Fruit fly (Drosophila melanogaster) whole organism, embryonic: ENCODE data around the gene mRpL15.

ENCODE experiments used
- CG10565 ChIP-seq: fragments of 200-800 bp; sonication (Bioruptor generic); optimal IDR thresholded peaks from 3 replicates; lab custom pipeline; 2016; ENCODE audit warnings: missing biosample characterization, mild to moderate bottlenecking, missing genetic modification characterization
- CG11456 ChIP-seq: fragments of 200-800 bp; sonication (Bioruptor generic); IDR thresholded peaks from 3 replicates; pipeline ENCODE4 v1.3.6; 2022; ENCODE audit warnings: missing biosample characterization, missing genetic modification characterization
- CG12155 ChIP-seq: fragments of 200-800 bp; sonication (Bioruptor generic); optimal IDR thresholded peaks from 3 replicates; lab custom pipeline; 2016; ENCODE audit warnings: missing biosample characterization, missing genetic modification characterization
- CG12659 ChIP-seq: fragments of 200-800 bp; sonication (Bioruptor generic); optimal IDR thresholded peaks from 3 replicates; lab custom pipeline; 2017; ENCODE audit warnings: mild to moderate bottlenecking, missing biosample characterization, missing genetic modification reagents, missing genetic modification characterization
- CG13894 ChIP-seq: fragments of 200-800 bp; sonication (Bioruptor generic); optimal IDR thresholded peaks from 3 replicates; lab custom pipeline; 2018; ENCODE audit warnings: missing biosample characterization, mild to moderate bottlenecking, missing genetic modification characterization, moderate library complexity
- CG16813 ChIP-seq: fragments of 200-800 bp; sonication (Bioruptor generic); IDR thresholded peaks from 3 replicates; pipeline ENCODE4 v1.3.6; 2022; ENCODE audit warnings: missing biosample characterization, missing genetic modification characterization; ENCODE audit not compliant: partially characterized antibody
- CG16815 ChIP-seq: fragments of 200-800 bp; sonication (Bioruptor generic); optimal IDR thresholded peaks from 3 replicates; lab custom pipeline; 2017; ENCODE audit warnings: missing biosample characterization, mild to moderate bottlenecking, missing genetic modification characterization
- CG1792 ChIP-seq: fragments of 200-800 bp; sonication (Bioruptor generic); optimal IDR thresholded peaks from 2 replicates; lab custom pipeline; 2016; ENCODE audit warnings: missing biosample characterization, missing genetic modification characterization
- CG31388 ChIP-seq: fragments of 200-800 bp; sonication (Bioruptor generic); optimal IDR thresholded peaks from 2 replicates; lab custom pipeline; 2016; ENCODE audit warnings: missing biosample characterization, missing genetic modification characterization
- CG3281 ChIP-seq: fragments of 200-800 bp; sonication (Bioruptor generic); optimal IDR thresholded peaks from 3 replicates; lab custom pipeline; 2017; ENCODE audit warnings: missing biosample characterization, mild to moderate bottlenecking, missing genetic modification characterization
- CG4424 ChIP-seq: fragments of 200-800 bp; sonication (Bioruptor generic); optimal IDR thresholded peaks from 3 replicates; lab custom pipeline; 2016; ENCODE audit warnings: missing biosample characterization, missing genetic modification characterization
- CG5245 ChIP-seq: fragments of 200-800 bp; sonication (Bioruptor generic); optimal IDR thresholded peaks from 3 replicates; lab custom pipeline; 2016; ENCODE audit warnings: missing biosample characterization, missing genetic modification characterization
- CG6791 ChIP-seq: fragments of 200-800 bp; sonication (Bioruptor generic); IDR thresholded peaks from 3 replicates; pipeline ENCODE4 v1.3.6; 2022; ENCODE audit warnings: missing biosample characterization, missing genetic modification characterization; ENCODE audit not compliant: partially characterized antibody
- CG8359 ChIP-seq: fragments of 200-800 bp; sonication (Bioruptor generic); optimal IDR thresholded peaks from 2 replicates; lab custom pipeline; 2017; ENCODE audit warnings: missing biosample characterization, mild to moderate bottlenecking, missing genetic modification characterization, borderline replicate concordance
- CG8765 ChIP-seq: fragments of 200-800 bp; sonication (Bioruptor generic); IDR thresholded peaks from 2 replicates; pipeline ENCODE4 v1.3.6; 2022; ENCODE audit warnings: missing biosample characterization, missing genetic modification characterization
- Dek ChIP-seq: fragments of 200-800 bp; sonication (Bioruptor generic); optimal IDR thresholded peaks from 3 replicates; lab custom pipeline; 2019; ENCODE audit warnings: missing biosample characterization, mild to moderate bottlenecking, missing genetic modification characterization, moderate library complexity
- Fer2 ChIP-seq: fragments of 200-800 bp; sonication (Bioruptor generic); optimal IDR thresholded peaks from 2 replicates; lab custom pipeline; 2018; ENCODE audit warnings: missing biosample characterization, mild to moderate bottlenecking, missing genetic modification characterization, moderate library complexity
- GATAe ChIP-seq: fragments of 200-800 bp; sonication (Bioruptor generic); conservative IDR thresholded peaks from 2 replicates; pipeline ENCODE4 v1.3.6; 2022; ENCODE audit warnings: missing biosample characterization, missing genetic modification characterization
- Gsc ChIP-seq: fragments of 200-800 bp; sonication (Bioruptor generic); IDR thresholded peaks from 2 replicates; pipeline ENCODE4 v1.3.6; 2022; ENCODE audit warnings: missing biosample characterization, missing genetic modification characterization
- Hey ChIP-seq: fragments of 200-800 bp; sonication (Bioruptor generic); optimal IDR thresholded peaks from 3 replicates; lab custom pipeline; 2018; ENCODE audit warnings: missing biosample characterization, mild to moderate bottlenecking, missing genetic modification characterization
- HmgD ChIP-seq: fragments of 200-800 bp; sonication (Bioruptor generic); optimal IDR thresholded peaks from 3 replicates; lab custom pipeline; 2016; ENCODE audit warnings: missing biosample characterization, missing genetic modification characterization
- HmgZ ChIP-seq: fragments of 200-800 bp; sonication (Bioruptor generic); optimal IDR thresholded peaks from 2 replicates; lab custom pipeline; 2018; ENCODE audit warnings: missing biosample characterization, mild to moderate bottlenecking, missing genetic modification characterization
- Kr ChIP-seq: fragments of 200-800 bp; sonication (Bioruptor generic); optimal IDR thresholded peaks from 2 replicates; lab custom pipeline; 2017; ENCODE audit warnings: missing biosample characterization, mild to moderate bottlenecking, missing genetic modification characterization
- Med ChIP-seq: fragments of 200-800 bp; sonication (Bioruptor generic); peaks from one replicate; lab custom pipeline; 2016; ENCODE audit warnings: missing biosample characterization, missing genetic modification characterization, mild to moderate bottlenecking, inconsistent platforms, moderate library complexity
- Optix ChIP-seq: fragments of 200-800 bp; sonication (Bioruptor generic); IDR thresholded peaks from 3 replicates; pipeline ENCODE4 v1.3.6; 2022; ENCODE audit warnings: missing biosample characterization, missing genetic modification characterization
- Ravus ChIP-seq: fragments of 200-800 bp; sonication (Bioruptor generic); IDR thresholded peaks from 2 replicates; pipeline ENCODE4 v1.3.6; 2022; ENCODE audit warnings: missing biosample characterization, missing genetic modification characterization
- Side ChIP-seq: fragments of 200-800 bp; sonication (Bioruptor generic); optimal IDR thresholded peaks from 2 replicates; lab custom pipeline; 2016; ENCODE audit warnings: missing biosample characterization, missing genetic modification characterization
- Xbp1 ChIP-seq: fragments of 200-800 bp; sonication (Bioruptor generic); optimal IDR thresholded peaks from 3 replicates; lab custom pipeline; 2016; ENCODE audit warnings: missing biosample characterization, mild to moderate bottlenecking, missing genetic modification characterization
- chif ChIP-seq, 2 experiments: fragments of 200-800 bp; sonication (Bioruptor generic); optimal IDR thresholded peaks; 3 replicates each; lab custom pipeline; 2016; ENCODE audit warnings: missing biosample characterization in 2 of 2, missing genetic modification characterization in 2 of 2
- chinmo ChIP-seq: fragments of 200-800 bp; sonication (Bioruptor generic); IDR thresholded peaks from 4 replicates; pipeline ENCODE4 v1.3.6; 2022; ENCODE audit warnings: missing biosample characterization, missing genetic modification characterization; ENCODE audit not compliant: partially characterized antibody
- chn ChIP-seq: fragments of 200-800 bp; sonication (Bioruptor generic); optimal IDR thresholded peaks from 2 replicates; lab custom pipeline; 2016; ENCODE audit warnings: missing biosample characterization, missing genetic modification characterization
- cwo ChIP-seq: fragments of 200-800 bp; sonication (Bioruptor generic); optimal IDR thresholded peaks from 3 replicates; lab custom pipeline; 2017; ENCODE audit warnings: missing biosample characterization, missing genetic modification characterization, mild to moderate bottlenecking, moderate library complexity, missing genetic modification reagents
- dm ChIP-seq: fragments of 200-800 bp; sonication (Bioruptor generic); optimal IDR thresholded peaks from 3 replicates; lab custom pipeline; 2016; ENCODE audit warnings: missing biosample characterization, missing genetic modification characterization
- en ChIP-seq: fragments of 200-800 bp; sonication (Bioruptor generic); optimal IDR thresholded peaks from 2 replicates; lab custom pipeline; 2016; ENCODE audit warnings: missing biosample characterization, missing genetic modification characterization
- exex ChIP-seq: fragments of 200-800 bp; sonication (Bioruptor generic); optimal IDR thresholded peaks from 4 replicates; lab custom pipeline; 2018; ENCODE audit warnings: missing biosample characterization, mild to moderate bottlenecking, missing genetic modification characterization, moderate library complexity
- fru ChIP-seq: fragments of >200 bp; optimal IDR thresholded peaks from 2 replicates; lab custom pipeline; 2017
- ftz-f1 ChIP-seq: fragments of 200-800 bp; sonication (Bioruptor generic); optimal IDR thresholded peaks from 2 replicates; lab custom pipeline; 2016; ENCODE audit warnings: missing biosample characterization, missing genetic modification characterization
- gfzf ChIP-seq: fragments of 200-800 bp; sonication (Bioruptor generic); optimal IDR thresholded peaks from 2 replicates; lab custom pipeline; 2016; ENCODE audit warnings: missing biosample characterization, mild to moderate bottlenecking, missing genetic modification characterization, moderate library complexity
- hkb ChIP-seq, 2 experiments: fragments of 200-800 bp in 1 of 2; fragments of >200 bp in 1 of 2; sonication (Bioruptor generic) in 1 of 2; IDR thresholded peaks in 1 of 2; optimal IDR thresholded peaks in 1 of 2; 2 replicates each; pipeline versions ENCODE4 v1.3.6 to Lab custom; 2017 to 2022; ENCODE audit warnings: missing biosample characterization in 1 of 2, missing genetic modification characterization in 1 of 2
- ken ChIP-seq: fragments of 200-800 bp; sonication (Bioruptor generic); IDR thresholded peaks from 3 replicates; pipeline ENCODE4 v1.3.6; 2022; ENCODE audit warnings: missing biosample characterization, missing genetic modification characterization
- lmd ChIP-seq: fragments of 200-800 bp; sonication (Bioruptor generic); IDR thresholded peaks from 2 replicates; pipeline ENCODE4 v1.3.6; 2022; ENCODE audit warnings: missing biosample characterization, missing genetic modification characterization
- org-1 ChIP-seq: fragments of 200-800 bp; sonication (Bioruptor generic); optimal IDR thresholded peaks from 2 replicates; lab custom pipeline; 2017; ENCODE audit warnings: missing biosample characterization, missing genetic modification characterization
- phol ChIP-seq: fragments of 200-800 bp; sonication (Bioruptor generic); optimal IDR thresholded peaks from 3 replicates; lab custom pipeline; 2018; ENCODE audit warnings: missing biosample characterization, mild to moderate bottlenecking, missing genetic modification characterization, moderate library complexity
- pita ChIP-seq: fragments of 200-800 bp; sonication (Bioruptor generic); optimal IDR thresholded peaks from 2 replicates; lab custom pipeline; 2017; ENCODE audit warnings: missing biosample characterization, mild to moderate bottlenecking, missing genetic modification characterization
- pros ChIP-seq: fragments of 200-800 bp; sonication (Bioruptor generic); optimal IDR thresholded peaks from 3 replicates; lab custom pipeline; 2019; ENCODE audit warnings: missing biosample characterization, mild to moderate bottlenecking, missing genetic modification characterization, moderate library complexity
- tll ChIP-seq, 2 experiments: fragments of 200-800 bp in 1 of 2; fragments of >200 bp in 1 of 2; sonication (Bioruptor generic) in 1 of 2; optimal IDR thresholded peaks; 2 replicates each; lab custom pipeline; 2017 to 2019; ENCODE audit warnings: missing biosample characterization in 2 of 2, missing genetic modification characterization in 2 of 2, mild to moderate bottlenecking in 1 of 2, moderate library complexity in 1 of 2
- zfh1 ChIP-seq: fragments of 200-800 bp; sonication (Bioruptor generic); IDR thresholded peaks from 3 replicates; pipeline ENCODE4 v1.3.6; 2022; ENCODE audit warnings: missing biosample characterization, missing genetic modification characterization

The mRpL15 gene

DNA sequence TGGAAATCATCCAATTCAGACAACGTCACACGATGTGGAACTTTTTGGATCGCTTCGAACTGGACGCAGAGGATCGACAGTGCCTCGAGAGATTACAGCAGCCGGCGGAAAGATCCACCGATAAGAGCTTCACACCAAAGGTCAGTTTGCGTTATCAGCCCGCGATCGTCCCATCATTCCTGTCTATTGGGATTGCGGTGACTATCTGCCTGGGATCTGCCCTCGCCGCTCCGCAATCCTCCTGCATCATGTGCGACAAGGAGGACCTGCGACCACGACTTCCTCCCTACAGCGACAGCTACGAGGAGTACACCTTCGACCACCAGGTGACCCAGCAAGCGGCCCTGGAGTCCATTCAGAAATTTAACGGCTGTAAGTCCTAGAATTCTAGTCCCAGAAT lies 10.0 kb upstream of the mRpL15 start:
- 0 out of 3 replicates have a peak, but pooled peaks have one; percentile 13 for TF ChIP-seq ken (GFP tag; lab: Robert Waterston, UW)
- TF ChIP-seq Med (GFP tag; lab: Kevin White, UChicago) = peak; percentile 34
- TF ChIP-seq CG8359 (GFP tag; lab: Kevin White, UChicago) = no peak

DNA sequence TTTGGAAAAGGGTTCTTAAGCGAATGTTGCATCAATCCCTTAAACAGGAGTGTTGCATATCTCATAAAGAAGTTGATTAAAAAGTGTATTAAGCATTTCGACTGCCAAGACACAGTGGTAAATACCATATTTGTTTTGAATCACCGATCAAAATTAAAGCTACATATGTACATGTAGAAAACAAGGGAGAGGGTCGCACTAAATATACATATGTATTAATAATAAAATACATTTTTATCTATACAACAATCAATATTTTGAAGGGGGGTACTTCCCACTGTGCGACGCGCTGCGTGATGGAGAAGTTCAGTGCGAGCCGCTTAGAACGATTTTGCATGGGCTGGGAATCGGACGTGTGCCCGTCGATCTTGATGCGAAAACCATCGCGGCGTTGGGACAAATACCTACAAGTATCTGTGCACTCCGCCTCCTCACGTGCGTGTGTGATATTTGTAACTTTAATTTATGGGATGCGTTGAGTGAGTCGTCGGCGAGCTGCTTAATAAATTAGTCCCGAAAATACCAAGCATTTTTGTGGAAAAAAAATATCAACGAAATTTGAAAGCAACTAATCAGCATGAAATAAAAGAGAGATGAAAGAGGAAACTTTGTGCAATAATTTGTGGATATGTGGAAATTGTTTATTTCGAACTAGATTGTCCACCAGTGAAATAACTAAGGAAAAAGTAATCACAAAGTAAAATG lies 9.0 kb upstream of the mRpL15 start:
- TF ChIP-seq CG11456 (GFP tag; lab: Robert Waterston, UW) = peak; percentile 88
- peak; percentile 83 for TF ChIP-seq phol (tag; lab: Kevin White, UChicago)
- peak; percentile 86 for TF ChIP-seq CG3281
- TF ChIP-seq Fer2 (tag; lab: Kevin White, UChicago) = peak; percentile 60
- no peak for TF ChIP-seq gfzf (GFP tag; lab: Kevin White, UChicago)
- TF ChIP-seq Xbp1 (GFP tag; lab: Kevin White, UChicago) = peak; percentile 79
- no peak for TF ChIP-seq Hey (tag; lab: Kevin White, UChicago)
- no peak for TF ChIP-seq CG16813 (GFP tag; lab: Robert Waterston, UW)
- peak; percentile 80 for TF ChIP-seq CG5245
- TF ChIP-seq CG16815 = peak; percentile 79
- peak; percentile 66 for TF ChIP-seq Dek
- TF ChIP-seq pita = no peak
- peak; percentile 74 for TF ChIP-seq HmgZ
- no peak for TF ChIP-seq dm (GFP tag; lab: Kevin White, UChicago)
- no peak for TF ChIP-seq hkb (optimal IDR thresholded peaks at IDR 0.05; lab: Kevin White, UChicago)
- TF ChIP-seq hkb (GFP tag; IDR thresholded peaks at IDR 0.05; lab: Robert Waterston, UW) = peak; percentile 95
- no peak for TF ChIP-seq Kr (GFP tag; lab: Kevin White, UChicago)
- TF ChIP-seq tll (GFP tag; optimal IDR thresholded peaks at IDR 0.05; lab: Kevin White, UChicago) = no peak
- no peak for TF ChIP-seq CG1792
- TF ChIP-seq Ravus = peak; percentile 80
- no peak for TF ChIP-seq chinmo (GFP tag; lab: Robert Waterston, UW)
- peak; percentile 26 for TF ChIP-seq chn (GFP tag; lab: Kevin White, UChicago)
- TF ChIP-seq CG31388 (GFP tag; lab: Kevin White, UChicago) = peak; percentile 71
- TF ChIP-seq ftz-f1 (GFP tag; lab: Kevin White, UChicago) = peak; percentile 3
- peak; percentile 88 for TF ChIP-seq Optix
- TF ChIP-seq org-1 = peak; percentile 74
- peak; percentile 63; the same call in 1 of the 2 replicates for TF ChIP-seq GATAe
- TF ChIP-seq zfh1 (GFP tag; lab: Robert Waterston, UW) = peak; percentile 94
- no peak for TF ChIP-seq pros
- TF ChIP-seq en (GFP tag; lab: Kevin White, UChicago) = no peak
- peak; percentile 84 for TF ChIP-seq cwo (GFP tag; lab: Kevin White, UChicago)
- TF ChIP-seq CG6791 (GFP tag; lab: Robert Waterston, UW) = peak; percentile 63
- peak; percentile 88 for TF ChIP-seq CG12659 (GFP tag; lab: Kevin White, UChicago)
- peak; percentile 30 for TF ChIP-seq CG13894 (tag; lab: Kevin White, UChicago)
- peak; percentile 17 for TF ChIP-seq exex (tag; lab: Kevin White, UChicago)
- peak; percentile 56 for TF ChIP-seq CG12155
- TF ChIP-seq Side (GFP tag; lab: Kevin White, UChicago) = no peak
- peak; percentile 91 for TF ChIP-seq lmd (GFP tag; lab: Robert Waterston, UW)
- no peak for TF ChIP-seq HmgD
- TF ChIP-seq CG4424 (GFP tag; lab: Kevin White, UChicago) = peak; percentile 88
- peak; percentile 36 to 43 for TF ChIP-seq chif (GFP tag; optimal IDR thresholded peaks at IDR 0.05; lab: Kevin White, UChicago)
- TF ChIP-seq CG10565 (GFP tag; lab: Kevin White, UChicago) = peak; percentile 23
- TF ChIP-seq fru (lab: Kevin White, UChicago) = no peak
- TF ChIP-seq CG8765 (GFP tag; lab: Robert Waterston, UW) = peak; percentile 77; the same call in 1 of the 2 replicates
- TF ChIP-seq Gsc = no peak; the same call in 1 of the 2 replicates
